Worm (Caenorhabditis elegans): ENCODE results near the gene col-174.

The col-174 gene

ce11 chrX:7536869-7537268 is 9.7 kb upstream of the col-174 start:
- TF ChIP-seq snpc-4 (tag; optimal IDR thresholded peaks at IDR 0.05): no peak
- TF ChIP-seq sma-3 (GFP tag; optimal IDR thresholded peaks at IDR 0.05): no peak
- no peak for TF ChIP-seq lin-11 (tag; optimal IDR thresholded peaks at IDR 0.05)
- no peak for TF ChIP-seq lsy-2 (tag; optimal IDR thresholded peaks at IDR 0.05)
- TF ChIP-seq skn-1 (tag; optimal IDR thresholded peaks at IDR 0.05): no peak
- TF ChIP-seq nhr-10 (tag; optimal IDR thresholded peaks at IDR 0.05): no peak
- no peak for TF ChIP-seq R02D3.7 (tag; optimal IDR thresholded peaks at IDR 0.05)
- no peak for TF ChIP-seq nhr-12 (tag; optimal IDR thresholded peaks at IDR 0.05)
- TF ChIP-seq unc-55 (GFP tag; optimal IDR thresholded peaks at IDR 0.05): no peak
- TF ChIP-seq nhr-129 (tag; optimal IDR thresholded peaks at IDR 0.05): no peak
- no peak for TF ChIP-seq ztf-11 (tag; optimal IDR thresholded peaks at IDR 0.05)
- TF ChIP-seq elt-3 (tag; optimal IDR thresholded peaks at IDR 0.05): no peak
- TF ChIP-seq elt-1 (tag; optimal IDR thresholded peaks at IDR 0.05): no peak
- TF ChIP-seq ama-1 (optimal IDR thresholded peaks at IDR 0.05): no peak
- TF ChIP-seq F13H6.1 (tag; optimal IDR thresholded peaks at IDR 0.05): no peak
- TF ChIP-seq C34F6.9 (tag; optimal IDR thresholded peaks at IDR 0.05): no peak
- TF ChIP-seq ceh-16 (tag; optimal IDR thresholded peaks at IDR 0.05): no peak
- TF ChIP-seq ceh-82 (tag; optimal IDR thresholded peaks at IDR 0.05): no peak
- no peak for TF ChIP-seq nhr-237 (tag; optimal IDR thresholded peaks at IDR 0.05)

ce11 chrX:7537742-7538268 is 8.8 kb upstream of the col-174 start, which contains the start of gene dpy-7:
Gene dpy-7 (minus strand): TSS chrX:7537792.
- TF ChIP-seq elt-1 (tag; optimal IDR thresholded peaks at IDR 0.05): peak; percentile 65
- TF ChIP-seq nhr-10 (tag; optimal IDR thresholded peaks at IDR 0.05): no peak
- TF ChIP-seq ama-1 (optimal IDR thresholded peaks at IDR 0.05): no peak
- no peak for TF ChIP-seq ztf-1 (GFP tag; conservative IDR thresholded peaks at IDR 0.05)
- TF ChIP-seq nhr-129 (tag; optimal IDR thresholded peaks at IDR 0.05): no peak
- TF ChIP-seq ceh-82 (tag; optimal IDR thresholded peaks at IDR 0.05): no peak
- peak; percentile 35 for TF ChIP-seq nhr-21 (tag; optimal IDR thresholded peaks at IDR 0.05)
- TF ChIP-seq blmp-1 (tag; optimal IDR thresholded peaks at IDR 0.05; ENCODE audit: insufficient read depth): no peak
- TF ChIP-seq sma-9 (GFP tag; optimal IDR thresholded peaks at IDR 0.05): peak; percentile 4
- no peak for TF ChIP-seq sma-9 (tag; optimal IDR thresholded peaks at IDR 0.05)

ce11 chrX:7540033-7540432 is 6.6 kb upstream of the col-174 start, which contains the start of gene glb-16:
Gene glb-16 (minus strand): TSS chrX:7540133.
- TF ChIP-seq crh-2 (tag; optimal IDR thresholded peaks at IDR 0.05): no peak
- no peak for TF ChIP-seq R02D3.7 (tag; optimal IDR thresholded peaks at IDR 0.05)

- no peak for TF ChIP-seq C34F6.9 (tag; optimal IDR thresholded peaks at IDR 0.05)
- no peak for TF ChIP-seq dmd-4 (tag; optimal IDR thresholded peaks at IDR 0.05)
- no peak for TF ChIP-seq snpc-4 (tag; optimal IDR thresholded peaks at IDR 0.05)
- no peak for TF ChIP-seq lin-11 (tag; optimal IDR thresholded peaks at IDR 0.05)
- TF ChIP-seq ceh-82 (tag; optimal IDR thresholded peaks at IDR 0.05): no peak
- no peak for TF ChIP-seq lsy-2 (tag; optimal IDR thresholded peaks at IDR 0.05)
- no peak for TF ChIP-seq mab-5 (tag; optimal IDR thresholded peaks at IDR 0.05)
- no peak for TF ChIP-seq ama-1 (optimal IDR thresholded peaks at IDR 0.05)
- TF ChIP-seq aly-2 (tag; optimal IDR thresholded peaks at IDR 0.05): no peak
- TF ChIP-seq ceh-16 (tag; optimal IDR thresholded peaks at IDR 0.05): no peak
- no peak for TF ChIP-seq nhr-25 (tag; optimal IDR thresholded peaks at IDR 0.05)
- no peak for TF ChIP-seq skn-1 (tag; optimal IDR thresholded peaks at IDR 0.05)
- TF ChIP-seq R02D3.7 (tag; optimal IDR thresholded peaks at IDR 0.05): no peak
These were observed 5.5 kb upstream of the col-174 start for ce11 chrX:7541078-7541477.

- TF ChIP-seq alr-1 (tag; optimal IDR thresholded peaks at IDR 0.05): no peak
- no peak for TF ChIP-seq fos-1 (tag; optimal IDR thresholded peaks at IDR 0.05)
- TF ChIP-seq dmd-4 (tag; optimal IDR thresholded peaks at IDR 0.05): no peak
- TF ChIP-seq ztf-1 (GFP tag; conservative IDR thresholded peaks at IDR 0.05): no peak
- no peak for TF ChIP-seq blmp-1 (tag; optimal IDR thresholded peaks at IDR 0.05; ENCODE audit: insufficient read depth)
- no peak for TF ChIP-seq ama-1 (optimal IDR thresholded peaks at IDR 0.05)
- no peak for TF ChIP-seq unc-55 (GFP tag; optimal IDR thresholded peaks at IDR 0.05)
- no peak for TF ChIP-seq gmeb-1 (tag; optimal IDR thresholded peaks at IDR 0.05)
- no peak for TF ChIP-seq peb-1 (tag; optimal IDR thresholded peaks at IDR 0.05)
These were observed 1.1 kb downstream of the col-174 start for ce11 chrX:7547696-7548095.

ce11 chrX:7548158-7548557 is 1.5 kb downstream of the col-174 start, which contains the start of gene F46C8.1:
Gene F46C8.1 (plus strand): TSS chrX:7548458.
- TF ChIP-seq mdl-1 (tag; optimal IDR thresholded peaks at IDR 0.05) (no peak), nhr-10 (tag; optimal IDR thresholded peaks at IDR 0.05) (no peak), nhr-6 (tag; optimal IDR thresholded peaks at IDR 0.05) (no peak)
